Worm (Caenorhabditis elegans) whole organism, midembryonic: ENCODE measurements around the gene F40H3.1.

ENCODE experiments used
- T22C8.4 ChIP-seq: fragments of 200-800 bp; sonication (Bioruptor generic); IDR thresholded peaks from 2 replicates; pipeline ENCODE4 v1.3.6; 2022; ENCODE audit warnings: missing genetic modification characterization, missing compliant biosample characterization
- cog-1 ChIP-seq: sonication (generic microtip); optimal IDR thresholded peaks from 2 replicates; lab custom pipeline; 2016; ENCODE audit warnings: missing genetic modification characterization, missing compliant biosample characterization
- flt-1 ChIP-seq: fragments of 200-800 bp; sonication (Bioruptor generic); IDR thresholded peaks from 2 replicates; pipeline ENCODE4 v1.3.6; 2022; ENCODE audit warnings: missing genetic modification characterization, missing compliant biosample characterization
- klf-2 ChIP-seq: fragments of 200-800 bp; sonication (Bioruptor generic); conservative IDR thresholded peaks from 2 replicates; pipeline ENCODE4 v1.3.6; 2022; ENCODE audit warnings: missing genetic modification reagents, missing genetic modification characterization, missing compliant biosample characterization
- med-1 ChIP-seq: sonication (generic microtip); optimal IDR thresholded peaks from 2 replicates; lab custom pipeline; 2017; ENCODE audit warnings: missing genetic modification characterization, mild to moderate bottlenecking, missing compliant biosample characterization, antibody characterized with exemption, missing genetic modification reagents; ENCODE audit not compliant: insufficient read depth
- ref-1 ChIP-seq: fragments of 200-800 bp; sonication (Bioruptor generic); conservative IDR thresholded peaks from 2 replicates; pipeline ENCODE4 v1.3.6; 2022; ENCODE audit warnings: missing genetic modification reagents, missing genetic modification characterization, missing compliant biosample characterization
- tab-1 ChIP-seq: fragments of 200-800 bp; sonication (Bioruptor generic); IDR thresholded peaks from 2 replicates; pipeline ENCODE4 v1.3.6; 2022; ENCODE audit warnings: missing genetic modification characterization, missing compliant biosample characterization
- ztf-23 ChIP-seq: fragments of 200-800 bp; sonication (Bioruptor generic); IDR thresholded peaks from 2 replicates; pipeline ENCODE4 v1.3.6; 2022; ENCODE audit warnings: missing genetic modification reagents, missing genetic modification characterization, missing compliant biosample characterization
- ztf-29 ChIP-seq: fragments of 200-800 bp; sonication (Bioruptor generic); IDR thresholded peaks from 2 replicates; pipeline ENCODE4 v1.3.6; 2022; ENCODE audit warnings: missing genetic modification reagents, missing genetic modification characterization, missing compliant biosample characterization

The F40H3.1 gene

DNA sequence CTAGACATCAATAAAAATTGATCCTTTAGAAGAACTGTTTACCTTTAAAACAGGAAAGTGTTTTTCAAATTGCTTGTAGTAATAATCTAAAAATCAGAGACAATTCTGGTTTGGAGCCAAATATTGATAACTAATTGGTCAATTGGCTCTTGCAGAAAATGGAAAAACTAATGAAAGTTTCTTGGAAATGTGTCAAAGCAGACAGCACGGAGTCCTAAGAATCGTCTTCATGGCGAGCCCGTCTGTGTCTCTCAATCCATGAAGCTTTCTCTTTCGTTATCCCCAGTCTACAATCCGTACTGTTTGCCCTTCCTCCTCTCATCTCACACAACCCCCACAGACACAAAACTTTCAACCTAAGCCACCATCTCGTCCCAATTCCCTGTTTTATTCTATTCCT lies at the start of gene F40H3.1:
TSS of gene F40H3.1 (plus strand) at position 301 of the 400 bp plus-strand sequence.
- TF ChIP-seq tab-1, result no peak
- TF ChIP-seq klf-2 (GFP tag; lab: Robert Waterston, UW), result no peak
- no peak for TF ChIP-seq med-1 (GFP tag; lab: Kevin White, UChicago)

DNA sequence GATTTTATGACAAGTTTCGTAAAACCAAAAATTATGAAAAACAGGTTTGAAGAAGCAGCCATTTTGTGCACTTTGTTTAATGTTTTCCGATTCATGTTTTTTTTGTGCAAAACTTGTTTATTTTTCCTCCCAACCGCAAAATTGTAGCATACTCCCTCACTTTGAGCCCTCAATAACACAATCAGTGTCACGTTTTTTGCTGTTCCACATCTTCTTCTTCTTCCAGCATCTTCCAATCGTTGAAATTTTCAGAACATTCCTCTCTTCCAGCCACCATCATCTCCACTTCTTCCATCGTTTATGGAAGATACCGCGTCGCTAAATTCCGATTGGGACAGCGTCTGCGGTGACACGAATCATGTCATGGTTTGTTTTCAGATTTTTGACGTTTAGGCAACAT lies 47.0 kb upstream of the F40H3.1 start, which contains the start of gene abts-3:
TSS of gene abts-3 (plus strand) at position 301 of the 400 bp plus-strand sequence.
- TF ChIP-seq tab-1 (no peak), T22C8.4 (no peak), cog-1 (tag; lab: Kevin White, UChicago) (no peak), ztf-29 (GFP tag; lab: Robert Waterston, UW) (no peak), ref-1 (GFP tag; lab: Robert Waterston, UW) (no peak), med-1 (GFP tag; lab: Kevin White, UChicago) (no peak), ztf-23 (GFP tag; lab: Robert Waterston, UW) (no peak), klf-2 (GFP tag; lab: Robert Waterston, UW) (no peak), flt-1 (no peak)

DNA sequence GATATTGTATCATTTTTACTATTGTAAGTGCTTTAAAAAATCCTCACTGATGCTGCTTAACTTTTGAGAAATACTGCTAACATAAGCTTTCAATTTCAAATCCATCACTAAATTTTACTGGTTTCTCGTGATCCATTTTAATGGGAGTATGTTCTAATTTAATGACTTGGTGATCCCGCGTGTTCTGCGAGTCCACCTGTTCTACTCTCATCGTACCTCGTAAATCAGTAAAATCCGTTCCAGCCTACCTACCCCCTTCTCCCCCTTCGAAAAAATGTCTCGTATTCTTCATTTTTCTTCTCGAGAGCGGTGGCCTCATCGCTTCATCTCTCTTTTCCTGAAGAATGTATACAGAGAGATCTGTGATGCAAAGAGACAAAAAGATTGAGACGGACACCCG lies 44.1 kb upstream of the F40H3.1 start:
- no peak for TF ChIP-seq ztf-29 (GFP tag; lab: Robert Waterston, UW)
- TF ChIP-seq tab-1, result no peak
- no peak for TF ChIP-seq flt-1
- TF ChIP-seq klf-2 (GFP tag; lab: Robert Waterston, UW), result no peak
- TF ChIP-seq cog-1 (tag; lab: Kevin White, UChicago), result no peak
- TF ChIP-seq med-1 (GFP tag; lab: Kevin White, UChicago), result no peak
- no peak for TF ChIP-seq ztf-23 (GFP tag; lab: Robert Waterston, UW)
- no peak for TF ChIP-seq T22C8.4
- no peak for TF ChIP-seq ref-1 (GFP tag; lab: Robert Waterston, UW)

DNA sequence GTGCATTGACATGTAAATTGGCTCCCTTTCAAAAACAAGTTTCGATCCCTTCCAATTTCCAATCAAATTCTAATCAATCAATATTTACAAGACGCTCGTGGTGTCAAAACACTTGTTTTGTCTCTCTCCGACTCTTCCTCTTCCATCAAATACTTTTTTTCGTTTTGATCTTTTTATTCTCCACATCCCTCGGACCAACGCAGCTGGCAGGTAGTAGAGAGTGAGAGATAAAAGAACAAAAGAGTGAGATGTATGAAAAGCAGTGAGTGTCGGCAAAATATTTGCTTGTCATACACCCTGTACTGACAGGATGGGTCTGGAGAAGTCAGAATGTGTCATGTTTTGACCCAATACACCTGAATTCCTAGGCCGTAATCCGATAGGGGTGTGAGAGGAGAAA lies 42.9 kb upstream of the F40H3.1 start:
- TF ChIP-seq T22C8.4, result no peak
- TF ChIP-seq flt-1, result no peak
- TF ChIP-seq ref-1 (GFP tag; lab: Robert Waterston, UW), result no peak
- no peak for TF ChIP-seq med-1 (GFP tag; lab: Kevin White, UChicago)
- TF ChIP-seq tab-1, result no peak
- no peak for TF ChIP-seq klf-2 (GFP tag; lab: Robert Waterston, UW)
- no peak for TF ChIP-seq ztf-23 (GFP tag; lab: Robert Waterston, UW)
- TF ChIP-seq ztf-29 (GFP tag; lab: Robert Waterston, UW), result no peak
- TF ChIP-seq cog-1 (tag; lab: Kevin White, UChicago), result no peak

DNA sequence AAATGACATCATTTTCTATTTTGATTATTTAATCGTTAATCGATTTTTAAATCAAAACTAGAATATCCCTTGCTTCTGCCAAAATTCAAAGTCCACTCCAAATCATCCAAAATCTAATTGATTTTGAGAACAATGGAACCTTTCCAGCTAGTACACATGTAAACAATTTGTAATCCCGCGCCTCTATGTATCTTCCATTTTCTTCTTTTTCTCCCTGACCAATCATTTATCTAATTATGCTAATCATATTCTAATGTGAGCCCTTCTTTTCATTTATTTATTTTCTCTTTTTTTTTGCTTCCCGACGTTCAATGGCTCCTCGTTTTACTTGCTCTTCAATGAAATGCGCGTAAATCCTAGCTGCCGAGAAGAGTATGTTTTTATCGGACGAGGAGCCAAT lies 41.5 kb upstream of the F40H3.1 start:
- no peak for TF ChIP-seq tab-1
- TF ChIP-seq ztf-23 (GFP tag; lab: Robert Waterston, UW), result no peak
- no peak for TF ChIP-seq T22C8.4
- no peak for TF ChIP-seq ref-1 (GFP tag; lab: Robert Waterston, UW)
- TF ChIP-seq cog-1 (tag; lab: Kevin White, UChicago), result no peak
- TF ChIP-seq ztf-29 (GFP tag; lab: Robert Waterston, UW), result no peak

DNA sequence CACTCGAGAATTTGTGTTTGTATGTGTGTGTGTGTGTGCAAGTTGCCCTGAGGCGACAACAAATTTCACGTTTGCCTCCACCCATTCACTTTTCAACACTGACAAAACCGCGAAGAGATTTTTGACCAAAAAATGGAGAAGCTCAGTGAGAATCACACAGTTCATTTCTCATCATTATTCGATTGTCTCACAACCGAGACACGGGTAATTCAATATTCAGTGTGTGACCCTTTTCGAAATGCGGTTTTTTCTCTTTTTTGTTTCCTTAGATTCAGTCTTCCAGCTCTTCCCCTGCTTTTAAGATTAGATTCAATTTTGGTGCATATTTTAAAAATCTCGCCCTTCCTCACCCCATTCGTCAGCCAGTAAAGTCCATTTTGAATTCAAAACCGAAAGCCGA lies 40.1 kb upstream of the F40H3.1 start:
- TF ChIP-seq med-1 (GFP tag; lab: Kevin White, UChicago) (no peak), ztf-29 (GFP tag; lab: Robert Waterston, UW) (no peak)

DNA sequence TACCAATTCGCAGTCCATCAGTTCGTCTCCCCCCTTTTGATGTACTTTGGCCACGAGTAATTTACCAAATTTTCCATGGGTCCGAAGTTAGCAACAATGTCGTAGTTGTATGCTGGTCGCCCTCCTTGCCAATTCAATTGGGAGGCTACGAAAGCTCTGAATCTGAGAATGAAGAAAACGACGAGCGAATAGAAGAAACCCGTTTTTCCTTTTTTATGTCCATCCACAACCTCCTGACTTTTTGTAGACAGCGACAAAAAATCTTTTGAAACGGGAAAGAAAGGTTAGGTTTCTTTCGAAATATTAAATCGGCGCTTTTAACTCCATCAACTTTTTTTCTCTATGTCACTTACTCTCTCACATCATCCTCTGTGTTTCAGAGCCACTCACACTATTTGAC lies 37.1 kb upstream of the F40H3.1 start:
- TF ChIP-seq T22C8.4, result no peak
- no peak for TF ChIP-seq med-1 (GFP tag; lab: Kevin White, UChicago)

DNA sequence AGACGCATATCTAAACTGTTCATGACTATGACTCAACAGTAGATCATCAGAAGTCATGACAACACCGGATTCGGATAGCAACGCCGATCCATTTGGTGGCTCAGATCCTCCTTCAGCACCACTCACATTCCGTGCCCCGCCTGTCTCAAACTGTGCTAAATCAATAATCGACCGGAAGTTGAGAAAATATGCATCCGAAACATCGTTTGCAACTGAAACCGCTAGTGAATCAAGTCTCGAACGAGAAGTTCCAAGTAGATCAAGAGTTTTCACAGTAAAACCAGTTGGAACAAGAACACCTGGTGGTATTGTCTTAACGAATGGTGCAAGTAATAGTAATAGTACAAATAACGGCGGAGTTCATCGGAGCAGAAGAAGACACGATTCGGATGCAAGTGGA lies 32.5 kb upstream of the F40H3.1 start:
- TF ChIP-seq ref-1 (GFP tag; lab: Robert Waterston, UW), result no peak
- no peak for TF ChIP-seq tab-1
- TF ChIP-seq cog-1 (tag; lab: Kevin White, UChicago), result no peak
- TF ChIP-seq med-1 (GFP tag; lab: Kevin White, UChicago), result no peak
- no peak for TF ChIP-seq T22C8.4
- TF ChIP-seq flt-1, result no peak
- TF ChIP-seq ztf-23 (GFP tag; lab: Robert Waterston, UW), result no peak
- TF ChIP-seq ztf-29 (GFP tag; lab: Robert Waterston, UW), result no peak
- no peak for TF ChIP-seq klf-2 (GFP tag; lab: Robert Waterston, UW)

DNA sequence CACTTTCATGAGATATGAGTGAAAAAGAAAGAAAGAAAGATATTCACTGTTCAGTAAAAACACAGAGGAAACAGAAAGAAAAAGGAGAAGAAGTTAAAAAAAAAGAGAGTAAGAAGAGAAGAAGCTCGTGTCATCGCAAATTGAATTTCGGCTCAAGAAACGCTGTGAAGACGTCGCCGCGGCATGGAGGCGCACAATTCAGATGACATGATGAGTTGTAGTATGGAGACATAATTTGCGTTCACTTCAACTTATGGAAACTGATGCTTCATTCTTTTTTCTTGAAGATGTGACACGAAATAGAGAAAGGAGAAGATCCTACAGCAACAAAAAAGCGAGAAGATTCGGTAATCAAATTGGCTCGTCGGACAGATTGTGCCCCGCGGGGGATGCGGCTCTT lies 31.3 kb upstream of the F40H3.1 start:
- TF ChIP-seq klf-2 (GFP tag; lab: Robert Waterston, UW) (no peak), ztf-29 (GFP tag; lab: Robert Waterston, UW) (no peak), T22C8.4 (no peak), ztf-23 (GFP tag; lab: Robert Waterston, UW) (no peak), tab-1 (no peak), cog-1 (tag; lab: Kevin White, UChicago) (no peak), flt-1 (no peak), ref-1 (GFP tag; lab: Robert Waterston, UW) (no peak), med-1 (GFP tag; lab: Kevin White, UChicago) (no peak)

DNA sequence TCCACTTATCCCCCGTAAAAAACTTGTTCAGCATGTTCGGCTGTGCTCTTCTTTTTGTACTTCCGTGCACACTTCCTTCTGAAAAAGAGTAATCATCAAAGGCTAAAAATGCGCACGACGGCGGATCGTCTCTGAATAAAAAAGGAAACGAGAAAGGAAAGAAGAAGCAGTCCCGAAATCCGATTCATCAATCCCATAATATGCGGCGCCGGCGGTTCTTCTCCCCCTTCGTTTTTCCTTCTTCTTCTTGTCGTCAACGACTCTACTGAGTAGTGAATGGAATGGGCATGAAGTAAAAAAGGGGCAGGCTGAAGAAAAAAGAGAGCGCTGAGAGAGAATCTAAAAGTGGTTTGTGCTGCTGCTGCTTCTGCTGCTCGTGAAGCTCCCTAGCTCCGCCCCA lies 30.2 kb upstream of the F40H3.1 start:
- TF ChIP-seq cog-1 (tag; lab: Kevin White, UChicago) (no peak), klf-2 (GFP tag; lab: Robert Waterston, UW) (no peak), tab-1 (no peak), flt-1 (no peak), ref-1 (GFP tag; lab: Robert Waterston, UW) (no peak), ztf-29 (GFP tag; lab: Robert Waterston, UW) (no peak), ztf-23 (GFP tag; lab: Robert Waterston, UW) (no peak), med-1 (GFP tag; lab: Kevin White, UChicago) (no peak), T22C8.4 (no peak)

DNA sequence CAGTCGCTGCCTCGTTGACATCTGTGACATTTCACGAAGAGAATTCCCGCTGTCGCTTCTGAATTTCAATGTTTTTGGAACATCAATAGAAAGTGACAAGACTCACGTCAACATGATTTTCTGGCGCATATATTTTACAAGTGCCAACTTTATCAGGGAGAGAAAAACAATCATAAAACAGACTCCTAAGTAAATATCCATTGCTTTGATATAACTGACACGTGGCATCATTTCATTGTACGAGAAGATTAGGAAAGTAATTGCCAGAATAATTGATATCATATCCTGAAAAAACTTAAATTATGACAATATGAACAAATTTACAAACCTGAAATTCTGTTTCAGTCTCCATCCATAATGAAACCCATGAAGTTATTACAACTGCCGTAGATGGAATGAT lies 21.5 kb upstream of the F40H3.1 start:
- TF ChIP-seq flt-1, result no peak
- no peak for TF ChIP-seq cog-1 (tag; lab: Kevin White, UChicago)
- no peak for TF ChIP-seq ztf-23 (GFP tag; lab: Robert Waterston, UW)
